Worm (Caenorhabditis elegans) whole organism, L4/young adult: ENCODE measurements around the gene F35A5.2.

ENCODE experiments used
- W03F9.2 ChIP-seq: fragments of 150-350 bp; optimal IDR thresholded peaks from 2 replicates; lab custom pipeline; 2014; ENCODE audit warnings: missing biosample characterization, missing genetic modification characterization
- dao-5 ChIP-seq: sonication (generic microtip); optimal IDR thresholded peaks from 2 replicates; lab custom pipeline; 2016; ENCODE audit warnings: missing genotype, missing genetic modification characterization, moderate library complexity, missing compliant biosample characterization
- him-1 ChIP-seq: sonication (generic microtip); optimal IDR thresholded peaks from 2 replicates; lab custom pipeline; 2016; ENCODE audit warnings: missing genotype, missing genetic modification reagents, missing genetic modification characterization, missing compliant biosample characterization

DNA sequence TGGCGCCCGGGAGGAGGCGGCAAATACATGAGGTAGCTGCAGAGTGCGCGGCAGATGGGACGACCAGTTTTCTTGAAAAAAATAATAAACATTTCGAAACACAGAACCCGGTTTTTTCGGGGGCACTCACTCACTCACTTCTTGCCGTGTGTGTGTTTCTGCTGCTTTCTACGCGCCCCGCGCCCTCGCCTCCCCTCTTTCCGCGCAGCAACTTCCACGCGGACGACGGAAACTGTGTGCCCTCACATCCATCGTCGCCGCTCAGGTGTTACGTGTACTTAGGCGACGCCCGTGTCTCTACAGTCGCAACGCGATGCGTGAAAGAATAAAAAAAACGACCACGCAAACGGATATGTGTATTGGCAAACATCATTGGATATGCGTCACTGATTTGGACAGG lies 19.5 kb downstream of the F35A5.2 start:
- TF ChIP-seq him-1 (tag; lab: Kevin White, UChicago) (no peak), dao-5 (tag; lab: Kevin White, UChicago) (no peak), W03F9.2 (tag; lab: Kevin White, UChicago) (no peak)
